Worm (Caenorhabditis elegans) whole organism, L2 larva: ENCODE data around the gene str-25.

ENCODE experiments used
- F13H6.1 ChIP-seq: sonication (generic microtip); optimal IDR thresholded peaks from 2 replicates; lab custom pipeline; 2016; ENCODE audit warnings: missing genetic modification characterization, missing compliant biosample characterization
- R02D3.7 ChIP-seq: fragments of 150-350 bp; optimal IDR thresholded peaks from 2 replicates; lab custom pipeline; 2014; ENCODE audit warnings: missing biosample characterization, missing genetic modification characterization
- Y55F3AM.14 ChIP-seq: fragments of 200-800 bp; sonication (Bioruptor generic); optimal IDR thresholded peaks from 2 replicates; lab custom pipeline; 2018; ENCODE audit warnings: mild to moderate bottlenecking, missing genetic modification characterization, missing compliant biosample characterization
- ZK546.5 ChIP-seq: sonication (generic microtip); optimal IDR thresholded peaks from 2 replicates; lab custom pipeline; 2017; ENCODE audit warnings: missing biosample characterization, missing genetic modification characterization
- alr-1 ChIP-seq: fragments of 150-350 bp; optimal IDR thresholded peaks from 2 replicates; lab custom pipeline; 2014; ENCODE audit warnings: missing biosample characterization, missing genetic modification characterization
- aly-2 ChIP-seq: fragments of 150-350 bp; optimal IDR thresholded peaks from 2 replicates; lab custom pipeline; 2014; ENCODE audit warnings: missing biosample characterization, missing genetic modification characterization
- ama-1 ChIP-seq: fragments of 150-350 bp; optimal IDR thresholded peaks from 2 replicates; lab custom pipeline; 2018; ENCODE audit warnings: inconsistent platforms
- ceh-82 ChIP-seq: fragments of 150-350 bp; optimal IDR thresholded peaks from 2 replicates; lab custom pipeline; 2014; ENCODE audit warnings: missing biosample characterization, missing genetic modification characterization
- crh-2 ChIP-seq: sonication (generic microtip); optimal IDR thresholded peaks from 2 replicates; lab custom pipeline; 2017; ENCODE audit warnings: missing biosample characterization, missing genetic modification characterization
- egl-27 ChIP-seq: sonication (generic microtip); optimal IDR thresholded peaks from 3 replicates; lab custom pipeline; 2017; ENCODE audit warnings: missing biosample characterization, missing genetic modification reagents, missing genetic modification characterization
- elt-1 ChIP-seq: fragments of 150-350 bp; optimal IDR thresholded peaks from 2 replicates; lab custom pipeline; 2014; ENCODE audit warnings: missing biosample characterization, missing genetic modification characterization
- fos-1 ChIP-seq: fragments of 150-350 bp; optimal IDR thresholded peaks from 2 replicates; lab custom pipeline; 2014; ENCODE audit warnings: missing biosample characterization, missing genetic modification characterization
- gmeb-1 ChIP-seq: fragments of 150-350 bp; optimal IDR thresholded peaks from 2 replicates; lab custom pipeline; 2014; ENCODE audit warnings: missing biosample characterization, missing genetic modification characterization
- lin-11 ChIP-seq: fragments of 150-350 bp; sonication (generic microtip); optimal IDR thresholded peaks from 2 replicates; lab custom pipeline; 2014; ENCODE audit warnings: missing biosample characterization, missing genetic modification characterization, inconsistent platforms, mixed read lengths
- lin-39 ChIP-seq: fragments of 150-350 bp; optimal IDR thresholded peaks from 2 replicates; lab custom pipeline; 2014; ENCODE audit warnings: missing biosample characterization, missing genetic modification reagents, missing genetic modification characterization
- lsy-2 ChIP-seq, 2 experiments: fragments of 150-350 bp in 1 of 2; sonication (generic microtip) in 1 of 2; optimal IDR thresholded peaks; 2 replicates each; lab custom pipeline; 2014 to 2017; ENCODE audit warnings: missing biosample characterization in 2 of 2, missing genetic modification characterization in 2 of 2
- mab-5 ChIP-seq: fragments of 150-350 bp; optimal IDR thresholded peaks from 2 replicates; lab custom pipeline; 2014; ENCODE audit warnings: missing biosample characterization, missing genetic modification characterization
- nhr-10 ChIP-seq: sonication (generic microtip); optimal IDR thresholded peaks from 2 replicates; lab custom pipeline; 2017; ENCODE audit warnings: missing biosample characterization, missing genetic modification characterization
- nhr-11 ChIP-seq: fragments of 150-350 bp; optimal IDR thresholded peaks from 2 replicates; lab custom pipeline; 2014; ENCODE audit warnings: missing biosample characterization, missing genetic modification characterization
- nhr-129 ChIP-seq: fragments of 150-350 bp; optimal IDR thresholded peaks from 2 replicates; lab custom pipeline; 2014; ENCODE audit warnings: missing biosample characterization, missing genetic modification characterization
- nhr-21 ChIP-seq: fragments of 150-350 bp; optimal IDR thresholded peaks from 2 replicates; lab custom pipeline; 2014; ENCODE audit warnings: missing biosample characterization, missing genetic modification characterization
- nhr-23 ChIP-seq: fragments of 150-350 bp; optimal IDR thresholded peaks from 2 replicates; lab custom pipeline; 2014; ENCODE audit warnings: missing biosample characterization, missing genetic modification reagents, missing genetic modification characterization
- nhr-237 ChIP-seq: fragments of 150-350 bp; optimal IDR thresholded peaks from 2 replicates; lab custom pipeline; 2014; ENCODE audit warnings: missing biosample characterization, missing genetic modification characterization
- nhr-77 ChIP-seq: fragments of 150-350 bp; optimal IDR thresholded peaks from 2 replicates; lab custom pipeline; 2014; ENCODE audit warnings: missing biosample characterization, missing genetic modification characterization
- peb-1 ChIP-seq: fragments of 150-350 bp; optimal IDR thresholded peaks from 2 replicates; lab custom pipeline; 2014; ENCODE audit warnings: missing biosample characterization, missing genetic modification characterization
- skn-1 ChIP-seq: sonication (generic microtip); optimal IDR thresholded peaks from 2 replicates; lab custom pipeline; 2017; ENCODE audit warnings: missing biosample characterization, missing genetic modification characterization
- sma-9 ChIP-seq, 2 experiments: fragments of 150-350 bp in 1 of 2; sonication (generic microtip) in 1 of 2; optimal IDR thresholded peaks; 2 replicates each; lab custom pipeline; 2014 to 2016; ENCODE audit warnings: missing genetic modification characterization in 2 of 2, mild to moderate bottlenecking in 1 of 2, missing biosample characterization in 1 of 2, missing compliant biosample characterization in 1 of 2, missing genetic modification reagents in 1 of 2, moderate library complexity in 1 of 2
- snpc-4 ChIP-seq: fragments of 150-350 bp; optimal IDR thresholded peaks from 2 replicates; lab custom pipeline; 2014; ENCODE audit warnings: missing biosample characterization, missing genetic modification characterization
- unc-39 ChIP-seq: fragments of 150-350 bp; optimal IDR thresholded peaks from 2 replicates; lab custom pipeline; 2014; ENCODE audit warnings: missing biosample characterization, missing genetic modification characterization
- unc-55 ChIP-seq: fragments of 150-350 bp; sonication (generic microtip); optimal IDR thresholded peaks from 3 replicates; lab custom pipeline; 2014; ENCODE audit warnings: missing biosample characterization, missing genetic modification reagents, missing genetic modification characterization
- unc-62 ChIP-seq: fragments of 150-350 bp; optimal IDR thresholded peaks from 2 replicates; lab custom pipeline; 2014; ENCODE audit warnings: missing biosample characterization, missing genetic modification reagents, missing genetic modification characterization
- zag-1 ChIP-seq: fragments of 150-350 bp; optimal IDR thresholded peaks from 2 replicates; lab custom pipeline; 2014; ENCODE audit warnings: missing biosample characterization, missing genetic modification characterization

Gene str-25

ce11 chrV:16120922-16121321 is 5.4 kb downstream of the str-25 start, which contains the start of gene skr-3:
skr-3 (plus strand) TSS chrV:16121084.
- no peak for TF ChIP-seq R02D3.7
- TF ChIP-seq aly-2 (tag; lab: Kevin White, UChicago): no peak
- TF ChIP-seq sma-9 (GFP tag; optimal IDR thresholded peaks at IDR 0.05; lab: Kevin White, UChicago): peak; percentile 38
- TF ChIP-seq sma-9 (tag; optimal IDR thresholded peaks at IDR 0.05; lab: Kevin White, UChicago): no peak
- TF ChIP-seq elt-1 (tag; lab: Kevin White, UChicago): no peak
- no peak for TF ChIP-seq unc-55 (GFP tag; lab: Kevin White, UChicago)
- TF ChIP-seq nhr-11 (tag; lab: Kevin White, UChicago): no peak
- TF ChIP-seq nhr-21 (tag; lab: Kevin White, UChicago): no peak
- peak; percentile 71 for TF ChIP-seq fos-1
- TF ChIP-seq ama-1 (lab: Kevin White, UChicago): no peak
- TF ChIP-seq lin-11 (tag; lab: Kevin White, UChicago): no peak
- no peak for TF ChIP-seq F13H6.1
- no peak for TF ChIP-seq nhr-10 (tag; lab: Kevin White, UChicago)
- TF ChIP-seq nhr-237 (tag; lab: Kevin White, UChicago): no peak
- no peak for TF ChIP-seq nhr-23 (tag; lab: Kevin White, UChicago)
- TF ChIP-seq zag-1 (tag; lab: Kevin White, UChicago): no peak
- no peak for TF ChIP-seq skn-1 (tag; lab: Kevin White, UChicago)
- no peak for TF ChIP-seq gmeb-1 (tag; lab: Kevin White, UChicago)
- TF ChIP-seq ceh-82 (tag; lab: Kevin White, UChicago): no peak

DNA sequence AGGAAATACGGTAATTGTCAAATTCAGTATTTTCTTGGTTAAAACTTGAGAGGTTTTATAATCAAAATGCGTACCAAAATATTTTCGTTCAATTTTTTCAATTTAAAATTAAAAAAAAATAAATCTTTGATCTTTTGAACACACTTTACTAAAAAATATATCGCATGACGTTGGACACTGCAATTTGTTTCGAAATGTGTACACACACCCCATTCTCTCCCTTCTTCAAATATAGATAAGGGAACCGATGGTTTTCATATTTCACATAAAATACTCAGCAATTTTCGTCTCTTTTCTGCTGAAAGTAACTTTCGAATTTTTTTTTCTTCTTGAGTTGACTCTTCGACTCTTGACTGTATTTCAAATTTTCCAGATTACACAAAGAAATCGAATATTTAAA is 6.0 kb downstream of the str-25 start:
- no peak for TF ChIP-seq ZK546.5 (tag; lab: Kevin White, UChicago)
- peak; percentile 24 for TF ChIP-seq fos-1

- TF ChIP-seq snpc-4 (tag; lab: Kevin White, UChicago) (no peak), lin-39 (tag; lab: Kevin White, UChicago) (no peak), nhr-10 (tag; lab: Kevin White, UChicago) (no peak)
- TF ChIP-seq, all 48 proteins: peak for 0
Measured at ce11 chrV:16124739-16125138, 9.3 kb downstream of the str-25 start, which contains the start of gene nhr-111. nhr-111 (minus strand) TSS chrV:16124839.

- TF ChIP-seq alr-1 (no peak), sma-9 (GFP tag; optimal IDR thresholded peaks at IDR 0.05; lab: Kevin White, UChicago) (no peak), sma-9 (tag; optimal IDR thresholded peaks at IDR 0.05; lab: Kevin White, UChicago) (no peak), unc-62 (no peak), unc-39 (tag; lab: Kevin White, UChicago) (no peak), lsy-2 (tag; optimal IDR thresholded peaks at IDR 0.05; lab: Kevin White, UChicago) (no peak), mab-5 (no peak)
Measured at ce11 chrV:16127401-16127800, 11.9 kb downstream of the str-25 start, which contains the start of gene fbxa-143. fbxa-143 (minus strand) TSS chrV:16127501.

ce11 chrV:16129116-16129515 is 13.6 kb downstream of the str-25 start:
- TF ChIP-seq egl-27 (tag; lab: Kevin White, UChicago) (no peak), nhr-77 (no peak), fos-1 (peak; percentile 21)

DNA sequence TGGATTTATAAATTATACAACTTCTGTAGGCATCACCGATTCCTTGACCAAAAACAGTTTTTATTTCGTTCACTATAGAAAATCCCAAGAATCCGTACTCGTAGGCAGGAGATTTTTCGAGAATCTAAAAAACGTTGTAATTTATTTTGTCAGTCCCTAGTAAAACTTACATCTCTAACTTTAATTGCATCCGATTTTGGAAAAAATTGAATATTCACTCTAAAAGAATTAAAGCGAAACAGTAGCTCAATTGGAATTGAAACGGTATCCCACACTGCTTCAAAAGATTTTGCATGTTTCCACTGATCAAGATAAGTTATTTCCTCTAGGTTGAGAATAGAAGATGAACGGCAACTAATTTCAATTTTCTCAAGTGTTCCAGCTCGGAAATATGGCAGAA is 15.8 kb downstream of the str-25 start, which contains the start of gene fbxa-142:
Gene fbxa-142 (minus strand): TSS at position 101 of the 400 bp plus-strand sequence.
- TF ChIP-seq peb-1 (tag; lab: Kevin White, UChicago) (no peak), ama-1 (lab: Kevin White, UChicago) (no peak), Y55F3AM.14 (GFP tag; lab: Kevin White, UChicago) (no peak), unc-62 (no peak), snpc-4 (tag; lab: Kevin White, UChicago) (no peak), mab-5 (no peak)

ce11 chrV:16132215-16132614 is 16.7 kb downstream of the str-25 start:
- no peak for TF ChIP-seq crh-2
- TF ChIP-seq nhr-129 (tag; lab: Kevin White, UChicago): peak; percentile 38
